Fruit fly (Drosophila melanogaster): ENCODE results near the gene Ace.

Ace gene

dm6 chr3R:13264061-13264661 lies 4.8 kb upstream of the Ace start, which contains the start of gene Ravus (continued):
- TF ChIP-seq ara (GFP tag; IDR thresholded peaks at IDR 0.05) (no peak), Eip74EF (GFP tag; optimal IDR thresholded peaks at IDR 0.05) (no peak), zfh2 (GFP tag; optimal IDR thresholded peaks at IDR 0.05) (peak; percentile 46), CG10979 (tag; optimal IDR thresholded peaks at IDR 0.05) (peak; percentile 14), CG3847 (GFP tag; IDR thresholded peaks at IDR 0.05) (peak; percentile 67), Nf-YB (GFP tag; optimal IDR thresholded peaks at IDR 0.05) (no peak), CG12769 (tag; optimal IDR thresholded peaks at IDR 0.05) (no peak), peb (GFP tag; IDR thresholded peaks at IDR 0.05) (no peak), Rfx (GFP tag; IDR thresholded peaks at IDR 0.05) (peak; percentile 54; the same call in 1 of the 2 replicates), Doc3 (GFP tag; IDR thresholded peaks at IDR 0.05; ENCODE audit: partially characterized antibody) (no peak), CG6683 (GFP tag; optimal IDR thresholded peaks at IDR 0.05) (no peak), CG10431 (GFP tag; optimal IDR thresholded peaks at IDR 0.05) (no peak), fd64A (GFP tag; optimal IDR thresholded peaks at IDR 0.05) (no peak), zen2 (GFP tag; IDR thresholded peaks at IDR 0.05; ENCODE audit: partially characterized antibody) (no peak), esg (GFP tag; conservative IDR thresholded peaks at IDR 0.05) (peak; percentile 54), kay (GFP tag; optimal IDR thresholded peaks at IDR 0.05) (no peak), oc (tag; optimal IDR thresholded peaks at IDR 0.05) (no peak), mld (GFP tag; IDR thresholded peaks at IDR 0.05; ENCODE audit: partially characterized antibody) (no peak), mam (GFP tag; optimal IDR thresholded peaks at IDR 0.05) (peak; percentile 50), lab (GFP tag; optimal IDR thresholded peaks at IDR 0.05) (no peak), CG18262 (tag; optimal IDR thresholded peaks at IDR 0.05) (no peak), cwo (GFP tag; optimal IDR thresholded peaks at IDR 0.05) (no peak), Dbx (GFP tag; IDR thresholded peaks at IDR 0.05) (peak; percentile 49; the same call in 2 of the 3 replicates), MESR4 (GFP tag; optimal IDR thresholded peaks at IDR 0.05) (peak; percentile 37), ci (GFP tag; IDR thresholded peaks at IDR 0.05) (no peak), CG11695 (GFP tag; IDR thresholded peaks at IDR 0.05) (no peak), CG31224 (GFP tag; IDR thresholded peaks at IDR 0.05) (no peak), Oli (tag; optimal IDR thresholded peaks at IDR 0.05) (peak; percentile 34), CG4730 (GFP tag; IDR thresholded peaks at IDR 0.05) (no peak), Max (GFP tag; optimal IDR thresholded peaks at IDR 0.05) (peak; percentile 50), pan (optimal IDR thresholded peaks at IDR 0.05) (no peak), pan (GFP tag; optimal IDR thresholded peaks at IDR 0.05 in 1 of 2, IDR thresholded peaks at IDR 0.05 in 1 of 2) (no peak), crc (GFP tag; optimal IDR thresholded peaks at IDR 0.05) (no peak), HLH3B (GFP tag; IDR thresholded peaks at IDR 0.05) (no peak; the same call in 1 of the 2 replicates), tin (GFP tag; optimal IDR thresholded peaks at IDR 0.05) (peak; percentile 41), CkIIα-i1 (GFP tag; IDR thresholded peaks at IDR 0.05) (no peak), CG17912 (GFP tag; optimal IDR thresholded peaks at IDR 0.05) (no peak), CG13775 (GFP tag; optimal IDR thresholded peaks at IDR 0.05) (peak; percentile 54), CG8765 (GFP tag; IDR thresholded peaks at IDR 0.05) (no peak), CG6175 (GFP tag; IDR thresholded peaks at IDR 0.05) (no peak), CG4404 (GFP tag; IDR thresholded peaks at IDR 0.05) (peak; percentile 52), Sin3A (optimal IDR thresholded peaks at IDR 0.05) (peak; percentile 95), CG17328 (GFP tag; IDR thresholded peaks at IDR 0.05) (no peak), Atf3 (GFP tag; optimal IDR thresholded peaks at IDR 0.05) (no peak), Kr (GFP tag; optimal IDR thresholded peaks at IDR 0.05) (no peak), sug (tag; optimal IDR thresholded peaks at IDR 0.05) (peak; percentile 73), sob (GFP tag; IDR thresholded peaks at IDR 0.05) (peak; percentile 52; the same call in 1 of the 2 replicates), nerfin-1 (tag; optimal IDR thresholded peaks at IDR 0.05) (no peak), CG12744 (GFP tag; optimal IDR thresholded peaks at IDR 0.05) (peak; percentile 58), CG2202 (tag; optimal IDR thresholded peaks at IDR 0.05) (no peak), ham (GFP tag; IDR thresholded peaks at IDR 0.05) (no peak)
